Worm (Caenorhabditis elegans) whole organism, mixed stage, embryonic: Measurements from ENCODE around the gene xpd-1.

Source experiments
- hlh-1 ChIP-seq: fragments of 150-350 bp; optimal IDR thresholded peaks from 2 replicates; lab custom pipeline; 2014; ENCODE audit warnings: missing biosample characterization, missing genetic modification reagents, missing genetic modification characterization
- mep-1 ChIP-seq: fragments of 150-350 bp; optimal IDR thresholded peaks from 2 replicates; lab custom pipeline; 2017; ENCODE audit warnings: missing biosample characterization, missing genetic modification reagents, missing genetic modification characterization, inconsistent platforms
- nhr-12 ChIP-seq: fragments of 150-350 bp; optimal IDR thresholded peaks from 2 replicates; lab custom pipeline; 2014; ENCODE audit warnings: missing biosample characterization, missing genetic modification characterization
- nhr-2 ChIP-seq: fragments of 150-350 bp; optimal IDR thresholded peaks from 2 replicates; lab custom pipeline; 2014; ENCODE audit warnings: missing biosample characterization, missing genetic modification characterization
- nhr-237 ChIP-seq: fragments of 150-350 bp; optimal IDR thresholded peaks from 2 replicates; lab custom pipeline; 2014; ENCODE audit warnings: missing biosample characterization, missing genetic modification characterization
- nhr-28 ChIP-seq: fragments of 150-350 bp; optimal IDR thresholded peaks from 2 replicates; lab custom pipeline; 2014; ENCODE audit warnings: missing biosample characterization, missing genetic modification characterization
- nhr-76 ChIP-seq: sonication (generic microtip); optimal IDR thresholded peaks from 2 replicates; lab custom pipeline; 2017; ENCODE audit warnings: missing biosample characterization, missing genetic modification characterization
- sptf-1 ChIP-seq: sonication (generic microtip); optimal IDR thresholded peaks from 2 replicates; lab custom pipeline; 2017; ENCODE audit warnings: mild to moderate bottlenecking, missing genetic modification characterization, moderate library complexity, missing compliant biosample characterization
- zip-8 ChIP-seq: fragments of 150-350 bp; optimal IDR thresholded peaks from 2 replicates; lab custom pipeline; 2014; ENCODE audit warnings: missing biosample characterization, missing genetic modification characterization
- ztf-11 ChIP-seq: fragments of 150-350 bp; optimal IDR thresholded peaks from 2 replicates; lab custom pipeline; 2014; ENCODE audit warnings: missing biosample characterization, missing genetic modification characterization

Gene xpd-1

DNA sequence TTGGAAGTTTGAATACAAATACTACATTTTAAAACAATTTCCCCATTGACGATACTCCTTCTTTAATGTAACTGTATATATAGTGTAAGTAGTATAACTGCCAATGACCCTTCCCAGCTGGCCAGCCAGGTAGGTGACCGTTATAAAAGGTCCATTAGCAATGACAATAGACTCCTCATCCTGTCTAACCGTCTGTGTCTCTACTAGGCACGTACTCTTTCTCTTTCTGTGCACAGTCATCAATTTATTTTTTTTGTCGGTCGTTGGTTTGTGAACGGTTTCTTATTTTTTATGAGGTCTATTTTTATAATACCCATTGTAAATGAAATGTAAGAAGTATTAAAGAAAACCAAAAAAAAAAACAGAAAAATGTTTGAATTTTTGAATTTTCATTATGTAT is 39.7 kb downstream of the xpd-1 start:
- TF ChIP-seq ztf-11 (no peak), nhr-12 (tag; lab: Kevin White, UChicago) (no peak), zip-8 (tag; lab: Kevin White, UChicago) (no peak), nhr-28 (tag; lab: Kevin White, UChicago) (no peak), nhr-237 (tag; lab: Kevin White, UChicago) (no peak), nhr-2 (peak; percentile 94)

DNA sequence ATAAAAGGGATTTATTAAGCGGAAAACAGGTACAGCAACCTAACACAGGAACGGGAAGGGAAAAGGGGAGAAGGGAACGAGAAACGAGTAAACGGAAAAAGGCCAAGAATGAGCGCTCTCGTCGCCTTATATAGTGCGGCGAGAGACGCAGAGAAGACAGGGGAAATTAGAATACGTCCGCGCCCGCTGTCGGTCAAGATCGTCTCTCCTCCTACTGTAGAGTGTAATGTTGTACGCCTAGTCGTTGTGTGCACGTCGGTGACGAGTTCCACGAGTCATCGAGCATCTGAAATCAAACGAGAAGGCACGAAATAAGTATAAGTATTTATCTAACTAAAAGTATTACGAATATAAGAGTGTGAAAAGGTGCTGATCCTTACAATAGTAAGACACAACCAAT is 46.3 kb downstream of the xpd-1 start:
- TF ChIP-seq sptf-1 (tag; lab: Kevin White, UChicago) (peak; percentile 14), mep-1 (tag; lab: Kevin White, UChicago) (no peak)

- TF ChIP-seq nhr-76 (tag; lab: Kevin White, UChicago) (peak; percentile 16), zip-8 (tag; lab: Kevin White, UChicago) (no peak)
Observed at ce11 chrIII:312873-313272, 48.0 kb downstream of the xpd-1 start.

- TF ChIP-seq zip-8 (tag; lab: Kevin White, UChicago): peak; percentile 30
- TF ChIP-seq hlh-1: no peak
Observed at ce11 chrIII:315160-315559, 50.3 kb downstream of the xpd-1 start, which contains the start of gene Y50D7A.10. TSS of gene Y50D7A.10 (plus strand) at chrIII:315460.
